Worm (Caenorhabditis elegans) whole organism, young adult: ENCODE results near the gene urb-1.

Experiments used
- attf-5 ChIP-seq: fragments of 200-800 bp; sonication (Bioruptor generic); optimal IDR thresholded peaks from 2 replicates; lab custom pipeline; 2018; ENCODE audit warnings: mild to moderate bottlenecking, missing genetic modification characterization, missing compliant biosample characterization
- cebp-2 ChIP-seq: fragments of 200-800 bp; sonication (Bioruptor generic); IDR thresholded peaks from 2 replicates; pipeline ENCODE4 v1.3.6; 2022; ENCODE audit warnings: missing genetic modification characterization, missing compliant biosample characterization
- dpff-1 ChIP-seq: sonication (generic microtip); optimal IDR thresholded peaks from 2 replicates; lab custom pipeline; 2017; ENCODE audit warnings: mild to moderate bottlenecking, missing genetic modification characterization, missing compliant biosample characterization
- egrh-3 ChIP-seq: fragments of 200-800 bp; sonication (Bioruptor generic); IDR thresholded peaks from 2 replicates; pipeline ENCODE4 v1.3.6; 2022; ENCODE audit warnings: missing genetic modification reagents, missing genetic modification characterization, missing compliant biosample characterization
- nfya-1 ChIP-seq: sonication (generic microtip); optimal IDR thresholded peaks from 2 replicates; lab custom pipeline; 2017; ENCODE audit warnings: antibody characterized with exemption, missing compliant biosample characterization, missing genetic modification characterization, borderline replicate concordance; ENCODE audit not compliant: insufficient read depth
- ztf-25 ChIP-seq: fragments of 200-800 bp; sonication (Bioruptor generic); IDR thresholded peaks from 2 replicates; pipeline ENCODE4 v1.3.6; 2022; ENCODE audit warnings: missing genetic modification reagents, missing genetic modification characterization, missing compliant biosample characterization

ce11 chrV:6400528-6400927, 23.4 kb downstream of the urb-1 start:
- no peak for TF ChIP-seq cebp-2 (GFP tag; lab: Robert Waterston, UW)
- no peak for TF ChIP-seq dpff-1 (tag; lab: Kevin White, UChicago)
- no peak for TF ChIP-seq nfya-1 (tag; lab: Kevin White, UChicago)
- no peak for TF ChIP-seq attf-5 (GFP tag; lab: Kevin White, UChicago)
- TF ChIP-seq egrh-3 (GFP tag; lab: Robert Waterston, UW), result no peak
- TF ChIP-seq ztf-25 (GFP tag; lab: Robert Waterston, UW), result no peak
